Fruit fly (Drosophila melanogaster) whole organism, embryonic: ENCODE results near the gene ari-1.
A peak's percentile ranks its signal among the peaks of the same experiment; 100 is the strongest.

ENCODE experiments used
- ATbp ChIP-seq: fragments of 200-800 bp; sonication (Bioruptor generic); optimal IDR thresholded peaks from 2 replicates; lab custom pipeline; 2017; ENCODE audit warnings: missing biosample characterization, mild to moderate bottlenecking, missing genetic modification characterization, missing genetic modification reagents
- CG10209 ChIP-seq: fragments of 200-800 bp; sonication (Bioruptor generic); optimal IDR thresholded peaks from 3 replicates; lab custom pipeline; 2017; ENCODE audit warnings: missing biosample characterization, mild to moderate bottlenecking, missing genetic modification characterization, missing genetic modification reagents
- CG11093 ChIP-seq: fragments of 200-800 bp; sonication (Bioruptor generic); IDR thresholded peaks from 3 replicates; pipeline ENCODE4 v1.3.6; 2022; ENCODE audit warnings: missing biosample characterization, missing genetic modification characterization
- CG12942 ChIP-seq: fragments of 200-800 bp; sonication (Bioruptor generic); optimal IDR thresholded peaks from 3 replicates; lab custom pipeline; 2016; ENCODE audit warnings: missing biosample characterization, missing genetic modification characterization
- CG13296 ChIP-seq: fragments of 200-800 bp; sonication (Bioruptor generic); optimal IDR thresholded peaks from 3 replicates; lab custom pipeline; 2018; ENCODE audit warnings: missing biosample characterization, mild to moderate bottlenecking, missing genetic modification characterization
- CG13894 ChIP-seq: fragments of 200-800 bp; sonication (Bioruptor generic); optimal IDR thresholded peaks from 3 replicates; lab custom pipeline; 2018; ENCODE audit warnings: missing biosample characterization, mild to moderate bottlenecking, missing genetic modification characterization, moderate library complexity
- CG17186 ChIP-seq: fragments of 200-800 bp; sonication (Bioruptor generic); optimal IDR thresholded peaks from 3 replicates; lab custom pipeline; 2017; ENCODE audit warnings: missing biosample characterization, missing genetic modification reagents, missing genetic modification characterization
- CG1792 ChIP-seq: fragments of 200-800 bp; sonication (Bioruptor generic); optimal IDR thresholded peaks from 2 replicates; lab custom pipeline; 2016; ENCODE audit warnings: missing biosample characterization, missing genetic modification characterization
- CG18619 ChIP-seq: fragments of 200-800 bp; sonication (Bioruptor generic); optimal IDR thresholded peaks from 3 replicates; lab custom pipeline; 2017; ENCODE audit warnings: missing biosample characterization, mild to moderate bottlenecking, missing genetic modification characterization
- CG18764 ChIP-seq: fragments of 200-800 bp; sonication (Bioruptor generic); optimal IDR thresholded peaks from 3 replicates; lab custom pipeline; 2016; ENCODE audit warnings: missing biosample characterization, missing genetic modification characterization
- CG2116 ChIP-seq: fragments of 200-800 bp; sonication (Bioruptor generic); optimal IDR thresholded peaks from 3 replicates; lab custom pipeline; 2018; ENCODE audit warnings: missing biosample characterization, mild to moderate bottlenecking, missing genetic modification characterization
- CG32532 ChIP-seq: fragments of 200-800 bp; sonication (Bioruptor generic); IDR thresholded peaks from 2 replicates; pipeline ENCODE4 v1.3.6; 2022; ENCODE audit warnings: missing biosample characterization, missing genetic modification characterization
- CG3995 ChIP-seq: fragments of 200-800 bp; sonication (Bioruptor generic); optimal IDR thresholded peaks from 3 replicates; lab custom pipeline; 2016; ENCODE audit warnings: missing biosample characterization, missing genetic modification characterization
- CG4424 ChIP-seq: fragments of 200-800 bp; sonication (Bioruptor generic); optimal IDR thresholded peaks from 3 replicates; lab custom pipeline; 2016; ENCODE audit warnings: missing biosample characterization, missing genetic modification characterization
- CG5180 ChIP-seq: fragments of 200-800 bp; sonication (Bioruptor generic); optimal IDR thresholded peaks from 3 replicates; lab custom pipeline; 2017; ENCODE audit warnings: missing biosample characterization, missing genetic modification characterization, mild to moderate bottlenecking, moderate library complexity, missing genetic modification reagents
- CG7839 ChIP-seq: fragments of 200-800 bp; sonication (Bioruptor generic); optimal IDR thresholded peaks from 3 replicates; lab custom pipeline; 2018; ENCODE audit warnings: missing biosample characterization, mild to moderate bottlenecking, missing genetic modification characterization, moderate library complexity
- CG9609 ChIP-seq: fragments of 200-800 bp; sonication (Bioruptor generic); optimal IDR thresholded peaks from 3 replicates; lab custom pipeline; 2016; ENCODE audit warnings: missing biosample characterization, missing genetic modification characterization
- CG9797 ChIP-seq: fragments of 200-800 bp; sonication (Bioruptor generic); optimal IDR thresholded peaks from 3 replicates; lab custom pipeline; 2018; ENCODE audit warnings: missing biosample characterization, mild to moderate bottlenecking, missing genetic modification characterization
- Dip2 ChIP-seq: fragments of 200-800 bp; sonication (Bioruptor generic); IDR thresholded peaks from 2 replicates; pipeline ENCODE4 v1.3.6; 2022; ENCODE audit warnings: missing biosample characterization, missing genetic modification characterization
- Fer1 ChIP-seq: fragments of 200-800 bp; sonication (Bioruptor generic); optimal IDR thresholded peaks from 2 replicates; lab custom pipeline; 2017; ENCODE audit warnings: missing biosample characterization, mild to moderate bottlenecking, missing genetic modification characterization
- Gug ChIP-seq: fragments of 200-800 bp; sonication (Bioruptor generic); IDR thresholded peaks from 4 replicates; pipeline ENCODE4 v1.3.6; 2022; ENCODE audit warnings: missing biosample characterization, missing genetic modification characterization
- HLHmδ ChIP-seq: fragments of 200-800 bp; sonication (Bioruptor generic); optimal IDR thresholded peaks from 2 replicates; lab custom pipeline; 2018; ENCODE audit warnings: missing biosample characterization, mild to moderate bottlenecking, missing genetic modification characterization, moderate library complexity
- Lpt ChIP-seq: fragments of >200 bp; optimal IDR thresholded peaks from 2 replicates; lab custom pipeline; 2018; ENCODE audit warnings: missing biosample characterization, missing genetic modification characterization
- MBD-R2 ChIP-seq: fragments of 200-800 bp; sonication (Bioruptor generic); IDR thresholded peaks from 2 replicates; pipeline ENCODE4 v1.3.6; 2022; ENCODE audit warnings: missing biosample characterization, missing genetic modification characterization
- Med ChIP-seq: fragments of 200-800 bp; sonication (Bioruptor generic); peaks from one replicate; lab custom pipeline; 2016; ENCODE audit warnings: missing biosample characterization, missing genetic modification characterization, mild to moderate bottlenecking, inconsistent platforms, moderate library complexity
- Pdp1 ChIP-seq, 2 experiments: fragments of 200-800 bp; sonication (Bioruptor generic); optimal IDR thresholded peaks; 3 replicates each; lab custom pipeline; 2016; ENCODE audit warnings: missing biosample characterization in 2 of 2, missing genetic modification characterization in 2 of 2, mild to moderate bottlenecking in 1 of 2, moderate library complexity in 1 of 2
- Poxn ChIP-seq: fragments of 200-800 bp; sonication (Bioruptor generic); IDR thresholded peaks from 2 replicates; pipeline ENCODE4 v1.3.6; 2022; ENCODE audit warnings: missing biosample characterization, missing genetic modification characterization
- Rfx ChIP-seq: fragments of 200-800 bp; sonication (Bioruptor generic); IDR thresholded peaks from 2 replicates; pipeline ENCODE4 v1.3.6; 2022; ENCODE audit warnings: missing biosample characterization, missing genetic modification characterization
- ac ChIP-seq: fragments of 200-800 bp; sonication (Bioruptor generic); optimal IDR thresholded peaks from 3 replicates; lab custom pipeline; 2017; ENCODE audit warnings: missing biosample characterization, mild to moderate bottlenecking, missing genetic modification characterization
- ato ChIP-seq: fragments of 200-800 bp; sonication (Bioruptor generic); IDR thresholded peaks from 2 replicates; pipeline ENCODE4 v1.3.6; 2022; ENCODE audit warnings: missing biosample characterization, missing genetic modification characterization; ENCODE audit not compliant: partially characterized antibody
- bcd ChIP-seq: fragments of 200-800 bp; sonication (Bioruptor generic); optimal IDR thresholded peaks from 2 replicates; lab custom pipeline; 2017; ENCODE audit warnings: missing biosample characterization, mild to moderate bottlenecking, missing genetic modification characterization
- bigmax ChIP-seq: fragments of 200-800 bp; sonication (Bioruptor generic); optimal IDR thresholded peaks from 2 replicates; lab custom pipeline; 2018; ENCODE audit warnings: missing biosample characterization, mild to moderate bottlenecking, missing genetic modification characterization
- btn ChIP-seq: fragments of 200-800 bp; sonication (Bioruptor generic); optimal IDR thresholded peaks from 2 replicates; lab custom pipeline; 2016; ENCODE audit warnings: missing biosample characterization, missing genetic modification characterization
- eve ChIP-seq, 2 experiments: fragments of >200 bp; optimal IDR thresholded peaks; 2 replicates each; lab custom pipeline; 2017; ENCODE audit warnings: missing biosample characterization in 2 of 2, missing genetic modification characterization in 2 of 2
- hkb ChIP-seq, 2 experiments: fragments of 200-800 bp in 1 of 2; fragments of >200 bp in 1 of 2; sonication (Bioruptor generic) in 1 of 2; IDR thresholded peaks in 1 of 2; optimal IDR thresholded peaks in 1 of 2; 2 replicates each; pipeline versions ENCODE4 v1.3.6 to Lab custom; 2017 to 2022; ENCODE audit warnings: missing biosample characterization in 1 of 2, missing genetic modification characterization in 1 of 2
- ind ChIP-seq: fragments of 200-800 bp; sonication (Bioruptor generic); optimal IDR thresholded peaks from 3 replicates; lab custom pipeline; 2016; ENCODE audit warnings: missing biosample characterization, missing genetic modification characterization
- jing ChIP-seq: fragments of 200-800 bp; sonication (Bioruptor generic); optimal IDR thresholded peaks from 2 replicates; lab custom pipeline; 2018; ENCODE audit warnings: missing biosample characterization, mild to moderate bottlenecking, missing genetic modification characterization
- jumu ChIP-seq: fragments of 200-800 bp; sonication (Bioruptor generic); optimal IDR thresholded peaks from 3 replicates; lab custom pipeline; 2016; ENCODE audit warnings: missing biosample characterization, missing genetic modification characterization
- kni ChIP-seq: fragments of 200-800 bp; sonication (Bioruptor generic); optimal IDR thresholded peaks from 3 replicates; lab custom pipeline; 2017; ENCODE audit warnings: mild to moderate bottlenecking, missing biosample characterization, missing genetic modification reagents, missing genetic modification characterization
- pho ChIP-seq: fragments of 200-800 bp; sonication (Bioruptor generic); optimal IDR thresholded peaks from 2 replicates; lab custom pipeline; 2016; ENCODE audit warnings: missing biosample characterization, missing genetic modification characterization
- pita ChIP-seq: fragments of 200-800 bp; sonication (Bioruptor generic); optimal IDR thresholded peaks from 2 replicates; lab custom pipeline; 2017; ENCODE audit warnings: missing biosample characterization, mild to moderate bottlenecking, missing genetic modification characterization
- repo ChIP-seq: fragments of 200-800 bp; sonication (Bioruptor generic); optimal IDR thresholded peaks from 2 replicates; lab custom pipeline; 2016; ENCODE audit warnings: missing biosample characterization, missing genetic modification characterization
- sc ChIP-seq, 3 experiments: fragments of >200 bp in 2 of 3; fragments of 200-800 bp in 1 of 3; sonication (Bioruptor generic) in 1 of 3; optimal IDR thresholded peaks; 2 replicates in 2 of 3; 3 replicates in 1 of 3; lab custom pipeline; 2017; ENCODE audit warnings: mild to moderate bottlenecking in 1 of 3, missing biosample characterization in 1 of 3, missing genetic modification characterization in 1 of 3, missing genetic modification reagents in 1 of 3
- sd ChIP-seq: fragments of 200-800 bp; sonication (Bioruptor generic); optimal IDR thresholded peaks from 3 replicates; lab custom pipeline; 2018; ENCODE audit warnings: missing biosample characterization, mild to moderate bottlenecking, missing genetic modification characterization, moderate library complexity
- so ChIP-seq: fragments of 200-800 bp; sonication (Bioruptor generic); IDR thresholded peaks from 3 replicates; pipeline ENCODE4 v1.3.6; 2022; ENCODE audit warnings: missing biosample characterization, missing genetic modification characterization
- sr ChIP-seq: fragments of 200-800 bp; sonication (Bioruptor generic); IDR thresholded peaks from 3 replicates; pipeline ENCODE4 v1.3.6; 2022; ENCODE audit warnings: missing biosample characterization, missing genetic modification characterization
- trem ChIP-seq: fragments of 200-800 bp; optimal IDR thresholded peaks from 3 replicates; lab custom pipeline; 2019; ENCODE audit warnings: missing biosample characterization, mild to moderate bottlenecking, missing genetic modification characterization, moderate library complexity
- tup ChIP-seq: fragments of 200-800 bp; sonication (Bioruptor generic); optimal IDR thresholded peaks from 2 replicates; lab custom pipeline; 2016; ENCODE audit warnings: missing biosample characterization, mild to moderate bottlenecking, missing genetic modification characterization, moderate library complexity
- unpg ChIP-seq: fragments of 200-800 bp; sonication (Bioruptor generic); optimal IDR thresholded peaks from 3 replicates; lab custom pipeline; 2018; ENCODE audit warnings: missing biosample characterization, mild to moderate bottlenecking, missing genetic modification characterization, moderate library complexity
- zfh1 ChIP-seq: fragments of 200-800 bp; sonication (Bioruptor generic); IDR thresholded peaks from 3 replicates; pipeline ENCODE4 v1.3.6; 2022; ENCODE audit warnings: missing biosample characterization, missing genetic modification characterization

The ari-1 gene

dm6 chrX:18153001-18153400 lies 15.4 kb upstream of the ari-1 start (continued):
- TF ChIP-seq CG5180 (no peak), eve (GFP tag; optimal IDR thresholded peaks at IDR 0.05; lab: Kevin White, UChicago) (no peak), sc (optimal IDR thresholded peaks at IDR 0.05; lab: Kevin White, UChicago) (no peak), sc (GFP tag; optimal IDR thresholded peaks at IDR 0.05; lab: Kevin White, UChicago) (no peak), Fer1 (GFP tag; lab: Kevin White, UChicago) (peak; percentile 57), Lpt (GFP tag; lab: Kevin White, UChicago) (no peak), CG13894 (tag; lab: Kevin White, UChicago) (no peak), unpg (GFP tag; lab: Kevin White, UChicago) (no peak), bigmax (GFP tag; lab: Kevin White, UChicago) (no peak), sd (no peak), CG2116 (GFP tag; lab: Kevin White, UChicago) (no peak), CG11093 (GFP tag; lab: Robert Waterston, UW) (no peak), CG10209 (GFP tag; lab: Kevin White, UChicago) (no peak), ATbp (no peak), bcd (no peak), zfh1 (no peak), CG18764 (no peak), HLHmδ (GFP tag; lab: Kevin White, UChicago) (no peak), sr (no peak), CG3995 (GFP tag; lab: Kevin White, UChicago) (no peak), Dip2 (no peak), CG18619 (GFP tag; lab: Kevin White, UChicago) (no peak), trem (tag; lab: Kevin White, UChicago) (no peak), Poxn (no peak), repo (GFP tag; lab: Kevin White, UChicago) (no peak), tup (GFP tag; lab: Kevin White, UChicago) (no peak), jumu (GFP tag; lab: Kevin White, UChicago) (no peak), ac (no peak), CG1792 (GFP tag; lab: Kevin White, UChicago) (no peak), CG9797 (GFP tag; lab: Kevin White, UChicago) (no peak), so (GFP tag; lab: Robert Waterston, UW) (no peak), MBD-R2 (GFP tag; lab: Robert Waterston, UW) (0 out of 2 replicates have a peak, but pooled peaks have one; percentile 9), CG12942 (GFP tag; lab: Kevin White, UChicago) (no peak), ato (GFP tag; lab: Robert Waterston, UW) (no peak), pita (GFP tag; lab: Kevin White, UChicago) (no peak), CG17186 (GFP tag; lab: Kevin White, UChicago) (no peak), CG7839 (tag; lab: Kevin White, UChicago) (peak; percentile 20), ind (GFP tag; lab: Kevin White, UChicago) (no peak), hkb (optimal IDR thresholded peaks at IDR 0.05; lab: Kevin White, UChicago) (no peak), hkb (GFP tag; IDR thresholded peaks at IDR 0.05; lab: Robert Waterston, UW) (0 out of 2 replicates have a peak, but pooled peaks have one; percentile 13), CG32532 (GFP tag; lab: Robert Waterston, UW) (peak; percentile 31; the same call in 1 of the 2 replicates), jing (GFP tag; lab: Kevin White, UChicago) (no peak), CG13296 (GFP tag; lab: Kevin White, UChicago) (no peak), btn (GFP tag; lab: Kevin White, UChicago) (no peak), kni (no peak), CG9609 (no peak), Med (GFP tag; lab: Kevin White, UChicago) (peak; percentile 65), Pdp1 (GFP tag; optimal IDR thresholded peaks at IDR 0.05; lab: Kevin White, UChicago) (no peak), CG4424 (GFP tag; lab: Kevin White, UChicago) (no peak), pho (no peak), Gug (GFP tag; lab: Robert Waterston, UW) (no peak), Rfx (GFP tag; lab: Robert Waterston, UW) (0 out of 2 replicates have a peak, but pooled peaks have one; percentile 27)
